Fruit fly (Drosophila melanogaster) whole organism, pupa: Measurements from ENCODE around the gene mub.
A peak's percentile ranks its signal among the peaks of the same experiment; 100 is the strongest.

Experiments
- CG10348 ChIP-seq: fragments of 200-800 bp; sonication (Bioruptor generic); IDR thresholded peaks from 2 replicates; pipeline ENCODE4 v1.3.6; 2022; ENCODE audit warnings: missing biosample characterization, missing genetic modification characterization
- CG12605 ChIP-seq: fragments of 200-800 bp; sonication (Bioruptor generic); IDR thresholded peaks from 2 replicates; pipeline ENCODE4 v1.3.6; 2022; ENCODE audit warnings: missing biosample characterization, missing genetic modification characterization
- CG13204 ChIP-seq: fragments of 200-800 bp; sonication (Bioruptor generic); optimal IDR thresholded peaks from 2 replicates; lab custom pipeline; 2018; ENCODE audit warnings: missing biosample characterization, mild to moderate bottlenecking, missing genetic modification characterization, moderate library complexity
- CG14655 ChIP-seq: fragments of 200-800 bp; sonication (Bioruptor generic); optimal IDR thresholded peaks from 3 replicates; lab custom pipeline; 2017; ENCODE audit warnings: mild to moderate bottlenecking, missing biosample characterization, missing genetic modification reagents, missing genetic modification characterization
- CG15710 ChIP-seq: fragments of 200-800 bp; sonication (Bioruptor generic); optimal IDR thresholded peaks from 2 replicates; lab custom pipeline; 2018; ENCODE audit warnings: missing biosample characterization, mild to moderate bottlenecking, missing genetic modification characterization, moderate library complexity
- CG17806 ChIP-seq: fragments of 200-800 bp; sonication (Bioruptor generic); optimal IDR thresholded peaks from 2 replicates; lab custom pipeline; 2018; ENCODE audit warnings: missing biosample characterization, mild to moderate bottlenecking, missing genetic modification characterization, moderate library complexity
- CG32121 ChIP-seq: fragments of 200-800 bp; sonication (Bioruptor generic); IDR thresholded peaks from 2 replicates; pipeline ENCODE4 v1.3.6; 2022; ENCODE audit warnings: missing biosample characterization, missing genetic modification characterization
- CG34367 ChIP-seq: fragments of 200-800 bp; sonication (Bioruptor generic); optimal IDR thresholded peaks from 2 replicates; lab custom pipeline; 2018; ENCODE audit warnings: missing biosample characterization, mild to moderate bottlenecking, missing genetic modification characterization
- CG4496 ChIP-seq: fragments of 200-800 bp; sonication (Bioruptor generic); IDR thresholded peaks from 3 replicates; pipeline ENCODE4 v1.3.6; 2022; ENCODE audit warnings: missing biosample characterization, missing genetic modification characterization
- CG8159 ChIP-seq: fragments of 200-800 bp; sonication (Bioruptor generic); optimal IDR thresholded peaks from 3 replicates; lab custom pipeline; 2018; ENCODE audit warnings: missing biosample characterization, mild to moderate bottlenecking, missing genetic modification characterization, moderate library complexity
- CG8301 ChIP-seq: fragments of 200-800 bp; sonication (Bioruptor generic); optimal IDR thresholded peaks from 2 replicates; lab custom pipeline; 2018; ENCODE audit warnings: missing biosample characterization, mild to moderate bottlenecking, missing genetic modification characterization
- CG9948 ChIP-seq: fragments of 200-800 bp; sonication (Bioruptor generic); optimal IDR thresholded peaks from 2 replicates; lab custom pipeline; 2018; ENCODE audit warnings: missing biosample characterization, mild to moderate bottlenecking, missing genetic modification characterization, moderate library complexity
- D1 ChIP-seq: fragments of 200-800 bp; sonication (Bioruptor generic); optimal IDR thresholded peaks from 2 replicates; lab custom pipeline; 2018; ENCODE audit warnings: missing biosample characterization, mild to moderate bottlenecking, missing genetic modification characterization, moderate library complexity
- EcR ChIP-seq: fragments of 200-800 bp; sonication (Bioruptor generic); optimal IDR thresholded peaks from 3 replicates; lab custom pipeline; 2019; ENCODE audit warnings: missing biosample characterization, missing genetic modification characterization, mild to moderate bottlenecking, moderate library complexity, missing genetic modification reagents
- Ets98B ChIP-seq: fragments of 200-800 bp; sonication (Bioruptor generic); IDR thresholded peaks from 2 replicates; pipeline ENCODE4 v1.3.6; 2022; ENCODE audit warnings: missing biosample characterization, missing genetic modification characterization
- Pif1A ChIP-seq: fragments of 200-800 bp; sonication (Bioruptor generic); optimal IDR thresholded peaks from 3 replicates; lab custom pipeline; 2016; ENCODE audit warnings: missing biosample characterization, missing genetic modification characterization
- Pif1B ChIP-seq: fragments of 200-800 bp; sonication (Bioruptor generic); optimal IDR thresholded peaks from 3 replicates; lab custom pipeline; 2016; ENCODE audit warnings: missing biosample characterization, missing genetic modification characterization
- Snoo ChIP-seq: fragments of 200-800 bp; sonication (Bioruptor generic); optimal IDR thresholded peaks from 3 replicates; lab custom pipeline; 2017; ENCODE audit warnings: missing biosample characterization, mild to moderate bottlenecking, missing genetic modification characterization, inconsistent platforms
- fd96Ca ChIP-seq: fragments of 200-800 bp; sonication (Bioruptor generic); IDR thresholded peaks from 3 replicates; pipeline ENCODE4 v1.3.6; 2022; ENCODE audit warnings: missing biosample characterization, missing genetic modification characterization
- gl ChIP-seq: fragments of 200-800 bp; sonication (Bioruptor generic); optimal IDR thresholded peaks from 2 replicates; lab custom pipeline; 2018; ENCODE audit warnings: missing biosample characterization, mild to moderate bottlenecking, missing genetic modification characterization
- rn ChIP-seq: fragments of 200-800 bp; sonication (Bioruptor generic); IDR thresholded peaks from 2 replicates; pipeline ENCODE4 v1.3.6; 2022; ENCODE audit warnings: missing biosample characterization, missing genetic modification characterization

The mub gene

DNA sequence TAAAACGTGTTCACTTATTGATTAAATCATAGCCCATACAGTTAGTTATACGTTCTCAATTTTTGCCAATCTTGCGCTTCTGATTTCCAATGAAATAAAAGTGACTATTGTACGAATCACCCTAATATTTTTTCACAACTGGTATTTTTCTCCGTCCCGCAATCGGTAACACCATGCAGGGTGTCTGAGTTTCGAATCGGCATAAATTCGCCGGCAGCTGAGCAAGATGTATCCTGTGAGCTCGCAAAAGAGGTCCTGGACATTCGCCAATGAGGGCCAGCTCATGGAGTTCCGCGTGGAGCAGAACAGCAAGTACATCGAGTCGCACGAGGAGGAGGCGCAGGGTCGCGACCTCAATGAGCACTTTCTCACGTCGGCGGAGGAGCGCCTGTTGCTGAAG lies 22.8 kb upstream of the mub start, which contains the start of gene CycH:
TSS of gene CycH (plus strand) at position 218 of the 400 bp plus-strand sequence.
- TF ChIP-seq CG12605 (GFP tag; lab: Robert Waterston, UW) = peak; percentile 32; the same call in 1 of the 2 replicates
- TF ChIP-seq CG15710 = peak; percentile 22
- TF ChIP-seq gl (tag; lab: Kevin White, UChicago) = no peak
- peak; percentile 23 for TF ChIP-seq Snoo

dm6 chr3L:21823236-21823635 lies 21.4 kb upstream of the mub start, which contains the start of gene CG7407:
TSS of gene CG7407 (plus strand) at chr3L:21823461.
- TF ChIP-seq CG4496 (GFP tag; lab: Robert Waterston, UW) (0 out of 3 replicates have a peak, but pooled peaks have one; percentile 21), EcR (GFP tag; lab: Kevin White, UChicago) (peak; percentile 4), Ets98B (no peak), CG12605 (GFP tag; lab: Robert Waterston, UW) (peak; percentile 56), CG8159 (tag; lab: Kevin White, UChicago) (peak; percentile 16)
- TF ChIP-seq, all 21 proteins: peak for 4

dm6 chr3L:21824725-21825353 lies 19.7 kb upstream of the mub start, which contains the start of gene eIF2A:
TSS of gene eIF2A (plus strand) at chr3L:21824740.
- TF ChIP-seq CG9948 (tag; lab: Kevin White, UChicago) (no peak), Snoo (peak; percentile 51), CG12605 (GFP tag; lab: Robert Waterston, UW) (peak; percentile 32; the same call in 1 of the 2 replicates), CG32121 (GFP tag; lab: Robert Waterston, UW) (0 out of 2 replicates have a peak, but pooled peaks have one; percentile 28), CG34367 (tag; lab: Kevin White, UChicago) (no peak), Ets98B (peak; percentile 56), fd96Ca (peak; percentile 38; the same call in 1 of the 3 replicates), CG10348 (GFP tag; lab: Robert Waterston, UW) (no peak), CG8301 (tag; lab: Kevin White, UChicago) (no peak), EcR (GFP tag; lab: Kevin White, UChicago) (peak; percentile 36), Pif1A (no peak), CG14655 (GFP tag; lab: Kevin White, UChicago) (no peak), CG17806 (peak; percentile 17), CG4496 (GFP tag; lab: Robert Waterston, UW) (peak; percentile 56; the same call in 2 of the 3 replicates), gl (tag; lab: Kevin White, UChicago) (peak; percentile 2), CG8159 (tag; lab: Kevin White, UChicago) (no peak), CG15710 (peak; percentile 17), Pif1B (GFP tag; lab: Kevin White, UChicago) (no peak), D1 (tag; lab: Kevin White, UChicago) (no peak)

- TF ChIP-seq CG15710 (no peak), CG32121 (GFP tag; lab: Robert Waterston, UW) (no peak), Pif1A (no peak), D1 (tag; lab: Kevin White, UChicago) (no peak), CG10348 (GFP tag; lab: Robert Waterston, UW) (no peak), CG8301 (tag; lab: Kevin White, UChicago) (no peak), Ets98B (no peak), Snoo (no peak), rn (GFP tag; lab: Robert Waterston, UW) (no peak), CG13204 (GFP tag; lab: Kevin White, UChicago) (no peak), gl (tag; lab: Kevin White, UChicago) (no peak), CG12605 (GFP tag; lab: Robert Waterston, UW) (no peak), CG8159 (tag; lab: Kevin White, UChicago) (no peak), Pif1B (GFP tag; lab: Kevin White, UChicago) (no peak), CG14655 (GFP tag; lab: Kevin White, UChicago) (no peak), CG9948 (tag; lab: Kevin White, UChicago) (no peak), CG17806 (no peak), EcR (GFP tag; lab: Kevin White, UChicago) (no peak)
These were observed 17.5 kb upstream of the mub start for dm6 chr3L:21827130-21827529.

- TF ChIP-seq CG32121 (GFP tag; lab: Robert Waterston, UW) (peak; percentile 68), gl (tag; lab: Kevin White, UChicago) (no peak), CG4496 (GFP tag; lab: Robert Waterston, UW) (peak; percentile 78), EcR (GFP tag; lab: Kevin White, UChicago) (no peak), Pif1A (no peak), D1 (tag; lab: Kevin White, UChicago) (no peak), CG13204 (GFP tag; lab: Kevin White, UChicago) (no peak), CG10348 (GFP tag; lab: Robert Waterston, UW) (no peak), CG12605 (GFP tag; lab: Robert Waterston, UW) (peak; percentile 65), CG34367 (tag; lab: Kevin White, UChicago) (peak; percentile 47), Snoo (no peak), CG9948 (tag; lab: Kevin White, UChicago) (peak; percentile 9), CG8301 (tag; lab: Kevin White, UChicago) (peak; percentile 55), rn (GFP tag; lab: Robert Waterston, UW) (peak; percentile 62), CG8159 (tag; lab: Kevin White, UChicago) (peak; percentile 56), CG14655 (GFP tag; lab: Kevin White, UChicago) (no peak), Pif1B (GFP tag; lab: Kevin White, UChicago) (no peak), fd96Ca (no peak), CG15710 (peak; percentile 41), CG17806 (peak; percentile 61), Ets98B (peak; percentile 60)
These were observed 16.4 kb upstream of the mub start, which contains the start of gene CG32448 for dm6 chr3L:21828177-21828589. TSS of gene CG32448 (minus strand) at chr3L:21828480.
